Fruit fly (Drosophila melanogaster) whole organism, embryonic: Measurements from ENCODE around the gene SmD1.
A peak's percentile ranks its signal among the peaks of the same experiment; 100 is the strongest.

Source experiments
- BtbVII ChIP-seq: fragments of 200-800 bp; sonication (Bioruptor generic); optimal IDR thresholded peaks from 3 replicates; lab custom pipeline; 2017; ENCODE audit warnings: missing biosample characterization, mild to moderate bottlenecking, missing genetic modification characterization
- CG10147 ChIP-seq: fragments of 200-800 bp; sonication (Bioruptor generic); optimal IDR thresholded peaks from 2 replicates; lab custom pipeline; 2019; ENCODE audit warnings: missing biosample characterization, mild to moderate bottlenecking, missing genetic modification characterization, moderate library complexity
- CG10321 ChIP-seq: fragments of 200-800 bp; sonication (Bioruptor generic); IDR thresholded peaks from 2 replicates; pipeline ENCODE4 v1.3.6; 2022; ENCODE audit warnings: missing biosample characterization, missing genetic modification characterization
- CG10462 ChIP-seq: fragments of 200-800 bp; sonication (Bioruptor generic); optimal IDR thresholded peaks from 2 replicates; lab custom pipeline; 2016; ENCODE audit warnings: missing biosample characterization, missing genetic modification characterization
- CG10543 ChIP-seq: fragments of 200-800 bp; sonication (Bioruptor generic); optimal IDR thresholded peaks from 3 replicates; lab custom pipeline; 2017; ENCODE audit warnings: missing biosample characterization, mild to moderate bottlenecking, missing genetic modification characterization, moderate library complexity
- CG11456 ChIP-seq: fragments of 200-800 bp; sonication (Bioruptor generic); IDR thresholded peaks from 3 replicates; pipeline ENCODE4 v1.3.6; 2022; ENCODE audit warnings: missing biosample characterization, missing genetic modification characterization
- CG11504 ChIP-seq: fragments of 200-800 bp; sonication (Bioruptor generic); optimal IDR thresholded peaks from 3 replicates; lab custom pipeline; 2019; ENCODE audit warnings: missing biosample characterization, mild to moderate bottlenecking, missing genetic modification characterization, moderate library complexity
- CG11560 ChIP-seq: fragments of 200-800 bp; sonication (Bioruptor generic); IDR thresholded peaks from 3 replicates; pipeline ENCODE4 v1.3.6; 2022; ENCODE audit warnings: missing biosample characterization, missing genetic modification characterization
- CG14441 ChIP-seq: fragments of 200-800 bp; sonication (Bioruptor generic); IDR thresholded peaks from 2 replicates; pipeline ENCODE4 v1.3.6; 2022; ENCODE audit warnings: missing biosample characterization, missing genetic modification characterization
- CG15514 ChIP-seq: fragments of 200-800 bp; sonication (Bioruptor generic); optimal IDR thresholded peaks from 3 replicates; lab custom pipeline; 2017; ENCODE audit warnings: missing biosample characterization, missing genetic modification characterization, mild to moderate bottlenecking, moderate library complexity, missing genetic modification reagents
- CG15601 ChIP-seq: fragments of 200-800 bp; sonication (Bioruptor generic); optimal IDR thresholded peaks from 3 replicates; lab custom pipeline; 2019; ENCODE audit warnings: missing biosample characterization, mild to moderate bottlenecking, missing genetic modification characterization, moderate library complexity
- CG17328 ChIP-seq: fragments of 200-800 bp; sonication (Bioruptor generic); IDR thresholded peaks from 2 replicates; pipeline ENCODE4 v1.3.6; 2022; ENCODE audit warnings: missing biosample characterization, missing genetic modification characterization
- CG18764 ChIP-seq: fragments of 200-800 bp; sonication (Bioruptor generic); optimal IDR thresholded peaks from 3 replicates; lab custom pipeline; 2016; ENCODE audit warnings: missing biosample characterization, missing genetic modification characterization
- CG2199 ChIP-seq: fragments of 200-800 bp; sonication (Bioruptor generic); IDR thresholded peaks from 3 replicates; pipeline ENCODE4 v1.3.6; 2022; ENCODE audit warnings: missing biosample characterization, missing genetic modification characterization
- CG4854 ChIP-seq: fragments of 200-800 bp; sonication (Bioruptor generic); optimal IDR thresholded peaks from 2 replicates; lab custom pipeline; 2016; ENCODE audit warnings: missing biosample characterization, missing genetic modification characterization, inconsistent platforms
- CG5180 ChIP-seq: fragments of 200-800 bp; sonication (Bioruptor generic); optimal IDR thresholded peaks from 3 replicates; lab custom pipeline; 2017; ENCODE audit warnings: missing biosample characterization, missing genetic modification characterization, mild to moderate bottlenecking, moderate library complexity, missing genetic modification reagents
- CG8478 ChIP-seq: fragments of >200 bp; optimal IDR thresholded peaks from 2 replicates; lab custom pipeline; 2018
- CG8924 ChIP-seq: fragments of 200-800 bp; optimal IDR thresholded peaks from 3 replicates; lab custom pipeline; 2019; ENCODE audit warnings: missing biosample characterization, mild to moderate bottlenecking, missing genetic modification characterization, moderate library complexity
- CoRest ChIP-seq: fragments of 200-800 bp; sonication (Bioruptor generic); optimal IDR thresholded peaks from 3 replicates; lab custom pipeline; 2018; ENCODE audit warnings: missing biosample characterization, mild to moderate bottlenecking, missing genetic modification characterization, moderate library complexity
- Deaf1 ChIP-seq: fragments of 200-800 bp; optimal IDR thresholded peaks from 3 replicates; lab custom pipeline; 2019; ENCODE audit warnings: missing biosample characterization, mild to moderate bottlenecking, missing genetic modification characterization, moderate library complexity
- Dek ChIP-seq: fragments of 200-800 bp; sonication (Bioruptor generic); optimal IDR thresholded peaks from 3 replicates; lab custom pipeline; 2019; ENCODE audit warnings: missing biosample characterization, mild to moderate bottlenecking, missing genetic modification characterization, moderate library complexity
- GATAe ChIP-seq: fragments of 200-800 bp; sonication (Bioruptor generic); conservative IDR thresholded peaks from 2 replicates; pipeline ENCODE4 v1.3.6; 2022; ENCODE audit warnings: missing biosample characterization, missing genetic modification characterization
- Gug ChIP-seq: fragments of 200-800 bp; sonication (Bioruptor generic); IDR thresholded peaks from 4 replicates; pipeline ENCODE4 v1.3.6; 2022; ENCODE audit warnings: missing biosample characterization, missing genetic modification characterization
- HLHmδ ChIP-seq: fragments of 200-800 bp; sonication (Bioruptor generic); optimal IDR thresholded peaks from 2 replicates; lab custom pipeline; 2018; ENCODE audit warnings: missing biosample characterization, mild to moderate bottlenecking, missing genetic modification characterization, moderate library complexity
- Jarid2 ChIP-seq: fragments of 200-800 bp; sonication (Bioruptor generic); optimal IDR thresholded peaks from 3 replicates; lab custom pipeline; 2017; ENCODE audit warnings: mild to moderate bottlenecking, missing biosample characterization, missing genetic modification reagents, missing genetic modification characterization
- Med ChIP-seq: fragments of 200-800 bp; sonication (Bioruptor generic); peaks from one replicate; lab custom pipeline; 2016; ENCODE audit warnings: missing biosample characterization, missing genetic modification characterization, mild to moderate bottlenecking, inconsistent platforms, moderate library complexity
- Myb ChIP-seq: fragments of 200-800 bp; sonication (Bioruptor generic); optimal IDR thresholded peaks from 2 replicates; lab custom pipeline; 2016; ENCODE audit warnings: missing biosample characterization, missing genetic modification characterization
- Nf-YA ChIP-seq: fragments of 200-800 bp; sonication (Bioruptor generic); IDR thresholded peaks from 2 replicates; pipeline ENCODE4 v1.3.6; 2022; ENCODE audit warnings: missing biosample characterization, missing genetic modification characterization
- Nf-YC ChIP-seq: fragments of 200-800 bp; optimal IDR thresholded peaks from 3 replicates; lab custom pipeline; 2019; ENCODE audit warnings: missing biosample characterization, mild to moderate bottlenecking, missing genetic modification characterization, moderate library complexity
- Sox102F ChIP-seq: fragments of 200-800 bp; sonication (Bioruptor generic); optimal IDR thresholded peaks from 2 replicates; lab custom pipeline; 2018; ENCODE audit warnings: missing biosample characterization, mild to moderate bottlenecking, missing genetic modification characterization, moderate library complexity
- cato ChIP-seq: fragments of 200-800 bp; sonication (Bioruptor generic); optimal IDR thresholded peaks from 2 replicates; lab custom pipeline; 2016; ENCODE audit warnings: missing biosample characterization, missing genetic modification characterization, borderline replicate concordance
- caup ChIP-seq: fragments of 200-800 bp; sonication (Bioruptor generic); optimal IDR thresholded peaks from 3 replicates; lab custom pipeline; 2017; ENCODE audit warnings: missing biosample characterization, mild to moderate bottlenecking, missing genetic modification characterization, moderate library complexity; ENCODE audit not compliant: severe bottlenecking
- cg ChIP-seq: fragments of 200-800 bp; sonication (Bioruptor generic); optimal IDR thresholded peaks from 3 replicates; lab custom pipeline; 2019; ENCODE audit warnings: missing biosample characterization, mild to moderate bottlenecking, missing genetic modification characterization, moderate library complexity
- chm ChIP-seq: fragments of 200-800 bp; sonication (Bioruptor generic); IDR thresholded peaks from 2 replicates; pipeline ENCODE4 v1.3.6; 2022; ENCODE audit warnings: missing biosample characterization, missing genetic modification characterization
- crol ChIP-seq: fragments of 200-800 bp; sonication (Bioruptor generic); IDR thresholded peaks from 2 replicates; pipeline ENCODE4 v1.3.6; 2022; ENCODE audit warnings: missing biosample characterization, missing genetic modification characterization
- danr ChIP-seq: fragments of 200-800 bp; sonication (Bioruptor generic); IDR thresholded peaks from 2 replicates; pipeline ENCODE4 v1.3.6; 2022; ENCODE audit warnings: missing biosample characterization, missing genetic modification characterization
- dpn ChIP-seq, 2 experiments: fragments of 200-800 bp; sonication (Bioruptor generic); optimal IDR thresholded peaks; 3 replicates each; lab custom pipeline; 2016; ENCODE audit warnings: missing biosample characterization in 2 of 2, missing genetic modification characterization in 2 of 2
- ewg ChIP-seq: fragments of 200-800 bp; sonication (Bioruptor generic); optimal IDR thresholded peaks from 3 replicates; lab custom pipeline; 2017; ENCODE audit warnings: mild to moderate bottlenecking, missing biosample characterization, missing genetic modification reagents, missing genetic modification characterization
- grn ChIP-seq: fragments of 200-800 bp; sonication (Bioruptor generic); optimal IDR thresholded peaks from 3 replicates; lab custom pipeline; 2017; ENCODE audit warnings: missing biosample characterization, missing genetic modification characterization
- gsb-n ChIP-seq: fragments of 200-800 bp; sonication (Bioruptor generic); optimal IDR thresholded peaks from 3 replicates; lab custom pipeline; 2018; ENCODE audit warnings: missing biosample characterization, mild to moderate bottlenecking, missing genetic modification characterization
- gt ChIP-seq: fragments of 200-800 bp; sonication (Bioruptor generic); IDR thresholded peaks from 2 replicates; pipeline ENCODE4 v1.3.6; 2022; ENCODE audit warnings: missing biosample characterization, missing genetic modification characterization
- hbn ChIP-seq: fragments of 200-800 bp; sonication (Bioruptor generic); IDR thresholded peaks from 2 replicates; pipeline ENCODE4 v1.3.6; 2022; ENCODE audit warnings: missing biosample characterization, missing genetic modification characterization; ENCODE audit not compliant: partially characterized antibody
- jing ChIP-seq: fragments of 200-800 bp; sonication (Bioruptor generic); optimal IDR thresholded peaks from 2 replicates; lab custom pipeline; 2018; ENCODE audit warnings: missing biosample characterization, mild to moderate bottlenecking, missing genetic modification characterization
- sima ChIP-seq: fragments of 200-800 bp; sonication (Bioruptor generic); optimal IDR thresholded peaks from 2 replicates; lab custom pipeline; 2016; ENCODE audit warnings: missing biosample characterization, missing genetic modification characterization
- sna ChIP-seq: fragments of 200-800 bp; sonication (Bioruptor generic); IDR thresholded peaks from 2 replicates; pipeline ENCODE4 v1.3.6; 2022; ENCODE audit warnings: missing biosample characterization, missing genetic modification characterization; ENCODE audit not compliant: partially characterized antibody
- ssp ChIP-seq: fragments of 200-800 bp; sonication (Bioruptor generic); IDR thresholded peaks from 2 replicates; pipeline ENCODE4 v1.3.6; 2022; ENCODE audit warnings: missing biosample characterization, missing genetic modification characterization
- tgo ChIP-seq: fragments of 200-800 bp; sonication (Bioruptor generic); IDR thresholded peaks from 3 replicates; pipeline ENCODE4 v1.3.6; 2022; ENCODE audit warnings: missing biosample characterization, missing genetic modification characterization
- vnd ChIP-seq: fragments of 200-800 bp; sonication (Bioruptor generic); IDR thresholded peaks from 3 replicates; pipeline ENCODE4 v1.3.6; 2022; ENCODE audit warnings: missing biosample characterization, missing genetic modification characterization; ENCODE audit not compliant: partially characterized antibody
- vvl ChIP-seq: fragments of 200-800 bp; sonication (Bioruptor generic); IDR thresholded peaks from 2 replicates; pipeline ENCODE4 v1.3.6; 2022; ENCODE audit warnings: missing biosample characterization, missing genetic modification characterization

The SmD1 gene

DNA sequence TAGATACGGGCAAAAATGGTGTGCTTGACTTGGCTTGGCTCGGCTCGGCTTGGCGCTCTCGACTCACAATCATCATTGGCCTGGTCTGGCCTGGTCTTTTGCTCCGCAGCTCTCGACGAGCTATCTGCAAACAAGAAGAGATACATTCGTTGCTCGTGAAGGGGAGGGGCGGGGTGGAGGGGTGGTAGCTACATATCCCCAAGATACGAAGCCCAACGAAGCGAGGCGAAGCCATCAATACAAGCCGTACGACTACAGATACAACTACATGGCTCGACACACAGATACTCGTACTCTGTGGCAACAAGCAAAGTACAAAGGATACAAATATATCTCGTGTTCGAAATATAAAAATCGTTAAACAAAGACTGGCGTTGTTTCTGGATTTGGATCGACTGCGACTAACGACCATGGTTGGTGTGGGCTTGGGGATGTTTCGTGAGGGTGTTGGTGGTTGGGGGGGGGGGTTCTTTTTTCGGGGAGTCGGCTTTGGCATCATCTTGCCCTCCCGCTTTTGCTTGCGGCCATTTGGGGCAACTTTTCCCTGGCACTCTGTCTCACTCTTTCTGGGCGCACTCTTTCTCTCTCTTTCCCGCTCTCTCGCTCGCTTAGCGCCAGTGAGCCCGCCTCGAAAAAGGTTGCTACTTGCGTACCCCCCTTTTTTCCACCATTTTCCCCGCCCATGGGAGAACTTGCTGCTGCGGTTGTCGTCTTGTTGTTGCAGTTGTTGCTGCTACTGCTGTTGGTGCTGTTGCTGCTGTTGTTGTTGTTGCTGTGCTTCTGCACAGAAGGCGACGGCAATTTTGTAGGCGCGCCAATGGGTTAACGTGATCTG, 43.9 kb downstream of the SmD1 start:
- TF ChIP-seq CG8924 (tag; lab: Kevin White, UChicago) (no peak), Gug (GFP tag; lab: Robert Waterston, UW) (no peak), sna (GFP tag; lab: Robert Waterston, UW) (peak; percentile 40; the same call in 1 of the 2 replicates), ssp (GFP tag; lab: Robert Waterston, UW) (no peak), CG17328 (GFP tag; lab: Robert Waterston, UW) (0 out of 2 replicates have a peak, but pooled peaks have one; percentile 33), dpn (GFP tag; optimal IDR thresholded peaks at IDR 0.05; lab: Kevin White, UChicago) (no peak), chm (GFP tag; lab: Robert Waterston, UW) (peak; percentile 55; the same call in 1 of the 2 replicates), Nf-YA (GFP tag; lab: Robert Waterston, UW) (0 out of 2 replicates have a peak, but pooled peaks have one; percentile 31), CG15601 (tag; lab: Kevin White, UChicago) (no peak), vnd (no peak), Deaf1 (tag; lab: Kevin White, UChicago) (peak; percentile 91), gsb-n (tag; lab: Kevin White, UChicago) (no peak), Sox102F (GFP tag; lab: Kevin White, UChicago) (no peak), hbn (no peak), CG4854 (GFP tag; lab: Kevin White, UChicago) (no peak), crol (GFP tag; lab: Robert Waterston, UW) (peak; percentile 95), ewg (GFP tag; lab: Kevin White, UChicago) (peak; percentile 4), caup (GFP tag; lab: Kevin White, UChicago) (peak; percentile 10), CG11456 (GFP tag; lab: Robert Waterston, UW) (no peak), danr (GFP tag; lab: Robert Waterston, UW) (no peak), CG5180 (GFP tag; lab: Kevin White, UChicago) (peak; percentile 32), gt (GFP tag; lab: Robert Waterston, UW) (no peak), CG11504 (tag; lab: Kevin White, UChicago) (peak; percentile 42), tgo (GFP tag; lab: Robert Waterston, UW) (no peak), CG18764 (GFP tag; lab: Kevin White, UChicago) (no peak), Nf-YC (tag; lab: Kevin White, UChicago) (peak; percentile 96), GATAe (GFP tag; lab: Robert Waterston, UW) (no peak), CoRest (tag; lab: Kevin White, UChicago) (peak; percentile 4), HLHmδ (GFP tag; lab: Kevin White, UChicago) (no peak), cg (GFP tag; lab: Kevin White, UChicago) (peak; percentile 35), CG10543 (GFP tag; lab: Kevin White, UChicago) (peak; percentile 30), CG2199 (GFP tag; lab: Robert Waterston, UW) (peak; percentile 38; the same call in 2 of the 3 replicates), Myb (GFP tag; lab: Kevin White, UChicago) (no peak), CG8478 (lab: Kevin White, UChicago) (peak; percentile 56), CG15514 (no peak), CG14441 (GFP tag; lab: Robert Waterston, UW) (0 out of 2 replicates have a peak, but pooled peaks have one; percentile 12), Med (peak; percentile 75), CG10147 (GFP tag; lab: Kevin White, UChicago) (no peak), grn (GFP tag; lab: Kevin White, UChicago) (no peak), BtbVII (GFP tag; lab: Kevin White, UChicago) (no peak), sima (GFP tag; lab: Kevin White, UChicago) (no peak), CG10321 (GFP tag; lab: Robert Waterston, UW) (peak; percentile 93), jing (GFP tag; lab: Kevin White, UChicago) (no peak), Jarid2 (peak; percentile 45), cato (GFP tag; lab: Kevin White, UChicago) (no peak), vvl (GFP tag; lab: Robert Waterston, UW) (peak; percentile 42; the same call in 1 of the 2 replicates), CG11560 (tag; lab: Robert Waterston, UW) (no peak), CG10462 (GFP tag; lab: Kevin White, UChicago) (no peak), Dek (no peak)
